Fruit fly (Drosophila melanogaster): ENCODE results near the gene Mcm10.

Gene Mcm10

DNA sequence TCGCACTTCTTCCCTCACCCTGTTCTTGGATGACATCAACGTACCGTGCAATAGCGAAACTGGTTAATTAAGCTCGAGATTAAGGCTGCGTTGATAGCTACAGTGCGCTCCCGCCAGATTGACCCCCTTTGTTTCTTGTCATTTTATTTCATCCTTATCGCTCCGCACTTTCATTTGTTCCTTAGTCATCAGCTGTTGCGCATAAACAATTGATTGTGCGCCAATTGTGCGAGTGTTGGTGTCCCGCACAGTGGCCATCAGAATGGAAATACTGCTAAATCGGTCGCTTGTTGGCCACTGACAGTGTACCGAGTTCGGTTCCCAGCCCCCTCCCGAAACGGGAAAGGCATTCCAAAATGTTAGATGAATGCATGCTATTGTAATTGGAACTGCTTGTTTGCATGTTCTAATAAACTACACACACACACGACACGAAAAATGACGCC is 39.9 kb downstream of the Mcm10 start (continued):
- peak; percentile 39 for TF ChIP-seq CG15479 (GFP tag; optimal IDR thresholded peaks at IDR 0.05)
- no peak for TF ChIP-seq CG7786 (GFP tag; optimal IDR thresholded peaks at IDR 0.05)
- TF ChIP-seq nerfin-2 (GFP tag; IDR thresholded peaks at IDR 0.05; ENCODE audit: partially characterized antibody) = no peak
- TF ChIP-seq CG2875 (GFP tag; optimal IDR thresholded peaks at IDR 0.05) = no peak
- no peak for TF ChIP-seq CG16779 (GFP tag; IDR thresholded peaks at IDR 0.05)
- no peak for TF ChIP-seq CG15601 (tag; optimal IDR thresholded peaks at IDR 0.05)
- TF ChIP-seq CG14441 (GFP tag; IDR thresholded peaks at IDR 0.05) = no peak
- TF ChIP-seq ATbp (GFP tag; optimal IDR thresholded peaks at IDR 0.05) = no peak
- TF ChIP-seq CG7987 (GFP tag; optimal IDR thresholded peaks at IDR 0.05) = no peak
- no peak for TF ChIP-seq odd (GFP tag; optimal IDR thresholded peaks at IDR 0.05)
- no peak for TF ChIP-seq Oaz (GFP tag; IDR thresholded peaks at IDR 0.05)
- TF ChIP-seq kni (GFP tag; optimal IDR thresholded peaks at IDR 0.05) = no peak
- no peak for TF ChIP-seq Mes4 (GFP tag; optimal IDR thresholded peaks at IDR 0.05)
- TF ChIP-seq Mrtf (GFP tag; IDR thresholded peaks at IDR 0.05) = no peak
- TF ChIP-seq ci (GFP tag; IDR thresholded peaks at IDR 0.05) = 0 out of 3 replicates have a peak, but pooled peaks have one; percentile 17
- no peak for TF ChIP-seq CG13296 (GFP tag; optimal IDR thresholded peaks at IDR 0.05)
- no peak for TF ChIP-seq bab2 (GFP tag; optimal IDR thresholded peaks at IDR 0.05)
- TF ChIP-seq CG7372 (GFP tag; IDR thresholded peaks at IDR 0.05) = no peak
- TF ChIP-seq ftz-f1 (GFP tag; optimal IDR thresholded peaks at IDR 0.05) = peak; percentile 11
- peak; percentile 22 for TF ChIP-seq mirr (GFP tag; optimal IDR thresholded peaks at IDR 0.05)
- peak; percentile 72 for TF ChIP-seq CG12769 (tag; optimal IDR thresholded peaks at IDR 0.05)
- no peak for TF ChIP-seq CG8290 (GFP tag; optimal IDR thresholded peaks at IDR 0.05)
- TF ChIP-seq CG8290 (tag; optimal IDR thresholded peaks at IDR 0.05) = peak in 1 of 2 experiments; percentile 47
- no peak for TF ChIP-seq hkb (optimal IDR thresholded peaks at IDR 0.05)
- no peak for TF ChIP-seq hkb (GFP tag; IDR thresholded peaks at IDR 0.05)
- no peak for TF ChIP-seq slou (GFP tag; optimal IDR thresholded peaks at IDR 0.05)
- TF ChIP-seq stc (GFP tag; IDR thresholded peaks at IDR 0.05) = peak; percentile 29; the same call in 1 of the 2 replicates
- 0 out of 2 replicates have a peak, but pooled peaks have one; percentile 9 for TF ChIP-seq MBD-R2 (GFP tag; IDR thresholded peaks at IDR 0.05)
- no peak for TF ChIP-seq emc (GFP tag; optimal IDR thresholded peaks at IDR 0.05)
- no peak for TF ChIP-seq Awh (GFP tag; IDR thresholded peaks at IDR 0.05)
- TF ChIP-seq sim (GFP tag; IDR thresholded peaks at IDR 0.05) = no peak
- no peak for TF ChIP-seq HmgD (GFP tag; optimal IDR thresholded peaks at IDR 0.05)
- TF ChIP-seq al (GFP tag; IDR thresholded peaks at IDR 0.05) = no peak
- peak; percentile 12 for TF ChIP-seq eyg (GFP tag; optimal IDR thresholded peaks at IDR 0.05)
- peak; percentile 52; the same call in 1 of the 2 replicates for TF ChIP-seq gsb (GFP tag; IDR thresholded peaks at IDR 0.05)
- 0 out of 2 replicates have a peak, but pooled peaks have one; percentile 13 for TF ChIP-seq sob (GFP tag; IDR thresholded peaks at IDR 0.05)
- peak; percentile 1 for TF ChIP-seq exex (tag; optimal IDR thresholded peaks at IDR 0.05)
- TF ChIP-seq seq (GFP tag; IDR thresholded peaks at IDR 0.05) = 0 out of 2 replicates have a peak, but pooled peaks have one; percentile 21
- no peak for TF ChIP-seq esg (GFP tag; conservative IDR thresholded peaks at IDR 0.05)
- TF ChIP-seq CG10959 (GFP tag; IDR thresholded peaks at IDR 0.05) = no peak

DNA sequence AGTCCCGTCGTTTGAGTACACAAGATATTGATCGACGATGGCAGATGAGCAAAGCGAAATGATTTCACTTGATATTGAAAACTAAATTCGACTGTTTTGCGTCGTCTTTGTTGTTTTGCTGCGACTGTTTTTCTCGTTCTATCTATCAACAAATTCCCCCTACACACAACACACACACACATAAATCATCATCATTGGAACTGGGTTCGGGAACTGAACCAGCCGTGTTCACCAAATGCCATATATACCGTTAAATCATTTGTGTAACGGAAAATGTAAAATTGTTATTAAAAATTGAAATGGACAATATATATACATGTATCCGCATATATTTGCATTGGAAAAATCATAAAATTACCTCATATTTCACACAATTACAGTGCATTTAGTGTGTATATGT is 40.7 kb downstream of the Mcm10 start, which contains the start of gene Atg18b:
TSS of gene Atg18b (minus strand) at position 177 of the 400 bp plus-strand sequence.
- TF ChIP-seq psq (GFP tag; optimal IDR thresholded peaks at IDR 0.05) (no peak), pzg (GFP tag; optimal IDR thresholded peaks at IDR 0.05) (peak; percentile 28), CG6175 (GFP tag; IDR thresholded peaks at IDR 0.05) (no peak), Kr (GFP tag; optimal IDR thresholded peaks at IDR 0.05) (no peak), Myb (GFP tag; optimal IDR thresholded peaks at IDR 0.05) (peak; percentile 78), Med (GFP tag) (no peak), CG17361 (GFP tag; IDR thresholded peaks at IDR 0.05) (no peak), CG32767 (GFP tag; IDR thresholded peaks at IDR 0.05) (no peak), CoRest (tag; optimal IDR thresholded peaks at IDR 0.05) (peak; percentile 14), CG4617 (GFP tag; optimal IDR thresholded peaks at IDR 0.05; ENCODE audit: borderline replicate concordance) (peak; percentile 12), CG8924 (tag; optimal IDR thresholded peaks at IDR 0.05) (peak; percentile 44), CG3995 (GFP tag; optimal IDR thresholded peaks at IDR 0.05) (peak; percentile 83), CG15514 (GFP tag; optimal IDR thresholded peaks at IDR 0.05) (peak; percentile 98), Tbp (GFP tag; optimal IDR thresholded peaks at IDR 0.05) (no peak), Rx (GFP tag; IDR thresholded peaks at IDR 0.05) (no peak)
